Worm (Caenorhabditis elegans): ENCODE data around the gene txdc-12.1.

txdc-12.1 gene

DNA sequence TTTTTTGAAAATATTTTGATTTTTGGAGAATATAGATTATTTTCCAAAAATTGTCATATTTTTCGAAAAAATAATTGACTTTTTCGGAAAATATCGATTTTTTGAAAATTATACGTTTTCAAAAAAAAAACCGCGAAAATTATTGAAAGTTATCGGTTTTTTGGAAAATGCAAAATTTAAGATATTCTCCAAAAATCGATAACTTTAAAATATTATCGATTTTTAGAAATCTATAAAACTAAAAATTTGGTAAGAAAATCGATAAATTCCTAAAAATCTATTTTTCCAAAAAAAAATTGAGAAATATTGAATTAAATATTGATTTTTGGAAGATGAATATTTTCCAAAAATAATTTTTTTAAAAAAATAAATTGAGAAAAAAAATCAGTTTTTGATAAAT lies 16.9 kb downstream of the txdc-12.1 start:
- TF ChIP-seq ref-1 (GFP tag; conservative IDR thresholded peaks at IDR 0.05) (no peak), T22C8.4 (GFP tag; IDR thresholded peaks at IDR 0.05) (0 out of 2 replicates have a peak, but pooled peaks have one; percentile 8)

ce11 chrII:12260538-12260937 lies 20.4 kb downstream of the txdc-12.1 start:
- TF ChIP-seq tab-1 (GFP tag; IDR thresholded peaks at IDR 0.05) (no peak), cog-1 (tag; optimal IDR thresholded peaks at IDR 0.05) (no peak), T22C8.4 (GFP tag; IDR thresholded peaks at IDR 0.05) (no peak), med-1 (GFP tag; optimal IDR thresholded peaks at IDR 0.05; ENCODE audit: insufficient read depth) (no peak), ztf-29 (GFP tag; IDR thresholded peaks at IDR 0.05) (no peak)

DNA sequence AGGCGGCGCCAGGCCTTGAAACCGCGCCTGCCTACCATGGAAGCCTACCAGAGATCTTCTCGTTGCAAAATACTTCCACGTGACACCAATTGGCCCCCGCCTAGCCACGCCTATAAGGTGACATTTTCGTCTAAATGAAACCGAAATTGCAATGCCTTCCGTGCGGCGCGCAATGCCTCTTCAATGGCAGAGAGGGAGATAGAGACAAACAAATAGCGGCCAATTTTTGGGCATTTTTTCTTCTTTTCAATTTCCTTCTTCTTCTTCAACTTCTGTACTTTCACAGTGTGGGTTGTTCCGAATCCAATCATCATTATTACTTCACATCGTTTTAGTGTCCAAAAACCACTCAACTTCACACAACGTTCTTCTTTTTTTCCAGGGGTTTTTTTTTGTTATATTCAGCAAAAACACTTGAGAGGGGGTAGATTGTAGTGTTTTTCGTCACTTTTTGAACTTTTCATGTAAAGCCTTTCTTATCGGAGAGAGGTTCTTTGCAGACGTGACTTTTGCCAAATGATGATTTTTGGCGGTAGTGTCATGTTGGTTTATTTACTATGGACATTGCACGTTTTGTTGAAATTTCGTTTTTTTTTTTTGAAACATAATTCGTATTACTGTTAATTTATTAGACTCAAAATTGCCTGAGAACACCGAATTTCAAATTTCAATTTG lies 21.1 kb downstream of the txdc-12.1 start:
- TF ChIP-seq T22C8.4 (GFP tag; IDR thresholded peaks at IDR 0.05) (no peak), med-1 (GFP tag; optimal IDR thresholded peaks at IDR 0.05; ENCODE audit: insufficient read depth) (no peak), tab-1 (GFP tag; IDR thresholded peaks at IDR 0.05) (no peak), ref-1 (GFP tag; conservative IDR thresholded peaks at IDR 0.05) (no peak), ztf-29 (GFP tag; IDR thresholded peaks at IDR 0.05) (no peak), klf-2 (GFP tag; conservative IDR thresholded peaks at IDR 0.05) (no peak), ztf-23 (GFP tag; IDR thresholded peaks at IDR 0.05) (no peak), cog-1 (tag; optimal IDR thresholded peaks at IDR 0.05) (no peak)

ce11 chrII:12262567-12262966 lies 22.4 kb downstream of the txdc-12.1 start:
- TF ChIP-seq ref-1 (GFP tag; conservative IDR thresholded peaks at IDR 0.05) (no peak), med-1 (GFP tag; optimal IDR thresholded peaks at IDR 0.05; ENCODE audit: insufficient read depth) (no peak), ztf-23 (GFP tag; IDR thresholded peaks at IDR 0.05) (no peak), flt-1 (GFP tag; IDR thresholded peaks at IDR 0.05) (no peak; the same call in 1 of the 2 replicates), tab-1 (GFP tag; IDR thresholded peaks at IDR 0.05) (no peak), ztf-29 (GFP tag; IDR thresholded peaks at IDR 0.05) (no peak), klf-2 (GFP tag; conservative IDR thresholded peaks at IDR 0.05) (no peak), cog-1 (tag; optimal IDR thresholded peaks at IDR 0.05) (no peak), T22C8.4 (GFP tag; IDR thresholded peaks at IDR 0.05) (no peak)

- TF ChIP-seq klf-2 (GFP tag; conservative IDR thresholded peaks at IDR 0.05), result no peak
- TF ChIP-seq flt-1 (GFP tag; IDR thresholded peaks at IDR 0.05), result no peak
- no peak for TF ChIP-seq ztf-23 (GFP tag; IDR thresholded peaks at IDR 0.05)
- no peak for TF ChIP-seq cog-1 (tag; optimal IDR thresholded peaks at IDR 0.05)
- no peak for TF ChIP-seq T22C8.4 (GFP tag; IDR thresholded peaks at IDR 0.05)
- TF ChIP-seq ref-1 (GFP tag; conservative IDR thresholded peaks at IDR 0.05), result no peak
Measured at ce11 chrII:12263971-12264554, 23.9 kb downstream of the txdc-12.1 start, which contains the start of gene faxc-1. TSS of gene faxc-1 (plus strand) at chrII:12264192.

- TF ChIP-seq ztf-23 (GFP tag; IDR thresholded peaks at IDR 0.05), result no peak
- TF ChIP-seq med-1 (GFP tag; optimal IDR thresholded peaks at IDR 0.05; ENCODE audit: insufficient read depth), result no peak
- no peak for TF ChIP-seq flt-1 (GFP tag; IDR thresholded peaks at IDR 0.05)
- TF ChIP-seq T22C8.4 (GFP tag; IDR thresholded peaks at IDR 0.05), result no peak
- TF ChIP-seq ztf-29 (GFP tag; IDR thresholded peaks at IDR 0.05), result no peak
- TF ChIP-seq klf-2 (GFP tag; conservative IDR thresholded peaks at IDR 0.05), result no peak
- no peak for TF ChIP-seq cog-1 (tag; optimal IDR thresholded peaks at IDR 0.05)
- no peak for TF ChIP-seq ref-1 (GFP tag; conservative IDR thresholded peaks at IDR 0.05)
- no peak for TF ChIP-seq tab-1 (GFP tag; IDR thresholded peaks at IDR 0.05)
Measured at ce11 chrII:12264847-12265246, 24.7 kb downstream of the txdc-12.1 start.

ce11 chrII:12266145-12266544 lies 26.0 kb downstream of the txdc-12.1 start, which contains the start of gene tric-1B.1:
TSS of gene tric-1B.1 (minus strand) at chrII:12266245.
- TF ChIP-seq ztf-29 (GFP tag; IDR thresholded peaks at IDR 0.05) (no peak), ztf-23 (GFP tag; IDR thresholded peaks at IDR 0.05) (no peak), med-1 (GFP tag; optimal IDR thresholded peaks at IDR 0.05; ENCODE audit: insufficient read depth) (no peak), ref-1 (GFP tag; conservative IDR thresholded peaks at IDR 0.05) (no peak), flt-1 (GFP tag; IDR thresholded peaks at IDR 0.05) (no peak), tab-1 (GFP tag; IDR thresholded peaks at IDR 0.05) (no peak), klf-2 (GFP tag; conservative IDR thresholded peaks at IDR 0.05) (no peak)

ce11 chrII:12266797-12267196 lies 26.6 kb downstream of the txdc-12.1 start:
- TF ChIP-seq ref-1 (GFP tag; conservative IDR thresholded peaks at IDR 0.05) (no peak), med-1 (GFP tag; optimal IDR thresholded peaks at IDR 0.05; ENCODE audit: insufficient read depth) (no peak), flt-1 (GFP tag; IDR thresholded peaks at IDR 0.05) (no peak), cog-1 (tag; optimal IDR thresholded peaks at IDR 0.05) (no peak), klf-2 (GFP tag; conservative IDR thresholded peaks at IDR 0.05) (no peak), tab-1 (GFP tag; IDR thresholded peaks at IDR 0.05) (no peak), ztf-23 (GFP tag; IDR thresholded peaks at IDR 0.05) (no peak), ztf-29 (GFP tag; IDR thresholded peaks at IDR 0.05) (no peak), T22C8.4 (GFP tag; IDR thresholded peaks at IDR 0.05) (no peak)

- TF ChIP-seq med-1 (GFP tag; optimal IDR thresholded peaks at IDR 0.05; ENCODE audit: insufficient read depth) (no peak), tab-1 (GFP tag; IDR thresholded peaks at IDR 0.05) (no peak), ztf-23 (GFP tag; IDR thresholded peaks at IDR 0.05) (no peak), T22C8.4 (GFP tag; IDR thresholded peaks at IDR 0.05) (no peak)
Measured at ce11 chrII:12268857-12269256, 28.7 kb downstream of the txdc-12.1 start.

- TF ChIP-seq cog-1 (tag; optimal IDR thresholded peaks at IDR 0.05) (no peak), ref-1 (GFP tag; conservative IDR thresholded peaks at IDR 0.05) (no peak), ztf-23 (GFP tag; IDR thresholded peaks at IDR 0.05) (no peak), ztf-29 (GFP tag; IDR thresholded peaks at IDR 0.05) (no peak)
Measured at ce11 chrII:12274944-12275343, 34.8 kb downstream of the txdc-12.1 start, which contains the start of gene Y57A10A.27. TSS of gene Y57A10A.27 (minus strand) at chrII:12275044.

Data from whole organism, midembryonic.